Worm (Caenorhabditis elegans) whole organism, mixed stage, embryonic: ENCODE results near the gene tmed-4.
A peak's percentile ranks its signal among the peaks of the same experiment; 100 is the strongest.

Experiments used
- M03D4.4 ChIP-seq: sonication (generic microtip); optimal IDR thresholded peaks from 2 replicates; lab custom pipeline; 2017; ENCODE audit warnings: mild to moderate bottlenecking, missing genetic modification characterization, missing compliant biosample characterization
- bed-3 ChIP-seq: fragments of 200-800 bp; sonication (Bioruptor generic); optimal IDR thresholded peaks from 3 replicates; lab custom pipeline; 2018; ENCODE audit warnings: mild to moderate bottlenecking, missing genetic modification characterization, moderate library complexity, missing compliant biosample characterization
- blmp-1 ChIP-seq: fragments of 150-350 bp; optimal IDR thresholded peaks from 2 replicates; lab custom pipeline; 2014; ENCODE audit warnings: missing biosample characterization, missing genetic modification characterization
- ceh-39 ChIP-seq: fragments of 150-350 bp; optimal IDR thresholded peaks from 2 replicates; lab custom pipeline; 2014; ENCODE audit warnings: missing biosample characterization, missing genetic modification characterization
- ceh-43 ChIP-seq: fragments of 200-800 bp; sonication (Bioruptor generic); optimal IDR thresholded peaks from 2 replicates; lab custom pipeline; 2018; ENCODE audit warnings: mild to moderate bottlenecking, missing genetic modification characterization, moderate library complexity, missing compliant biosample characterization
- ceh-83 ChIP-seq: fragments of 200-800 bp; sonication (Bioruptor generic); optimal IDR thresholded peaks from 2 replicates; lab custom pipeline; 2018; ENCODE audit warnings: mild to moderate bottlenecking, missing genetic modification characterization, missing compliant biosample characterization
- ces-1 ChIP-seq: fragments of 150-350 bp; optimal IDR thresholded peaks from 2 replicates; lab custom pipeline; 2014; ENCODE audit warnings: missing biosample characterization, missing genetic modification reagents, missing genetic modification characterization
- cnd-1 ChIP-seq: fragments of 200-800 bp; sonication (Bioruptor generic); optimal IDR thresholded peaks from 2 replicates; lab custom pipeline; 2018; ENCODE audit warnings: mild to moderate bottlenecking, missing genetic modification characterization, missing compliant biosample characterization
- drap-1 ChIP-seq: fragments of 200-800 bp; sonication (Bioruptor generic); optimal IDR thresholded peaks from 3 replicates; lab custom pipeline; 2018; ENCODE audit warnings: mild to moderate bottlenecking, missing genetic modification characterization, missing compliant biosample characterization
- elt-1 ChIP-seq: sonication (generic microtip); optimal IDR thresholded peaks from 2 replicates; lab custom pipeline; 2017; ENCODE audit warnings: missing genetic modification characterization, mild to moderate bottlenecking, missing compliant biosample characterization, antibody characterized with exemption, moderate library complexity, borderline replicate concordance; ENCODE audit not compliant: insufficient read depth
- elt-3 ChIP-seq: fragments of 150-350 bp; optimal IDR thresholded peaks from 2 replicates; lab custom pipeline; 2014; ENCODE audit warnings: missing biosample characterization, missing genetic modification characterization
- flh-1 ChIP-seq: fragments of 200-800 bp; sonication (Bioruptor generic); optimal IDR thresholded peaks from 2 replicates; lab custom pipeline; 2018; ENCODE audit warnings: mild to moderate bottlenecking, missing genetic modification characterization, moderate library complexity, missing compliant biosample characterization
- ham-2 ChIP-seq: fragments of 200-800 bp; sonication (Bioruptor generic); optimal IDR thresholded peaks from 2 replicates; lab custom pipeline; 2018; ENCODE audit warnings: mild to moderate bottlenecking, missing genetic modification characterization, missing compliant biosample characterization
- hlh-1 ChIP-seq: fragments of 150-350 bp; optimal IDR thresholded peaks from 2 replicates; lab custom pipeline; 2014; ENCODE audit warnings: missing biosample characterization, missing genetic modification reagents, missing genetic modification characterization
- lin-13 ChIP-seq: fragments of 150-350 bp; optimal IDR thresholded peaks from 2 replicates; lab custom pipeline; 2014; ENCODE audit warnings: missing biosample characterization, missing genetic modification characterization
- lin-32 ChIP-seq: fragments of 200-800 bp; sonication (Bioruptor generic); optimal IDR thresholded peaks from 2 replicates; lab custom pipeline; 2018; ENCODE audit warnings: mild to moderate bottlenecking, missing genetic modification characterization, missing compliant biosample characterization
- lsy-2 ChIP-seq: fragments of 150-350 bp; optimal IDR thresholded peaks from 2 replicates; lab custom pipeline; 2014; ENCODE audit warnings: missing biosample characterization, missing genetic modification characterization
- mab-5 ChIP-seq: fragments of 150-350 bp; optimal IDR thresholded peaks from 2 replicates; lab custom pipeline; 2014; ENCODE audit warnings: missing biosample characterization, missing genetic modification characterization
- mep-1 ChIP-seq: fragments of 150-350 bp; optimal IDR thresholded peaks from 2 replicates; lab custom pipeline; 2017; ENCODE audit warnings: missing biosample characterization, missing genetic modification reagents, missing genetic modification characterization, inconsistent platforms
- mls-2 ChIP-seq: sonication (generic microtip); optimal IDR thresholded peaks from 2 replicates; lab custom pipeline; 2016; ENCODE audit warnings: mild to moderate bottlenecking, missing genetic modification characterization, moderate library complexity, missing compliant biosample characterization
- nhr-12 ChIP-seq: fragments of 150-350 bp; optimal IDR thresholded peaks from 2 replicates; lab custom pipeline; 2014; ENCODE audit warnings: missing biosample characterization, missing genetic modification characterization
- nhr-2 ChIP-seq: fragments of 150-350 bp; optimal IDR thresholded peaks from 2 replicates; lab custom pipeline; 2014; ENCODE audit warnings: missing biosample characterization, missing genetic modification characterization
- nhr-237 ChIP-seq: fragments of 150-350 bp; optimal IDR thresholded peaks from 2 replicates; lab custom pipeline; 2014; ENCODE audit warnings: missing biosample characterization, missing genetic modification characterization
- nhr-28 ChIP-seq: fragments of 150-350 bp; optimal IDR thresholded peaks from 2 replicates; lab custom pipeline; 2014; ENCODE audit warnings: missing biosample characterization, missing genetic modification characterization
- nhr-76 ChIP-seq: sonication (generic microtip); optimal IDR thresholded peaks from 2 replicates; lab custom pipeline; 2017; ENCODE audit warnings: missing biosample characterization, missing genetic modification characterization
- pha-4 ChIP-seq: fragments of 150-350 bp; optimal IDR thresholded peaks from 2 replicates; lab custom pipeline; 2018; ENCODE audit warnings: missing biosample characterization, missing genetic modification reagents, missing genetic modification characterization
- sem-2 ChIP-seq: fragments of 200-800 bp; sonication (Bioruptor generic); optimal IDR thresholded peaks from 2 replicates; lab custom pipeline; 2018; ENCODE audit warnings: mild to moderate bottlenecking, missing genetic modification characterization, missing compliant biosample characterization
- snpc-4 ChIP-seq: fragments of 150-350 bp; optimal IDR thresholded peaks from 2 replicates; lab custom pipeline; 2014; ENCODE audit warnings: missing biosample characterization, missing genetic modification characterization
- sptf-1 ChIP-seq: sonication (generic microtip); optimal IDR thresholded peaks from 2 replicates; lab custom pipeline; 2017; ENCODE audit warnings: mild to moderate bottlenecking, missing genetic modification characterization, moderate library complexity, missing compliant biosample characterization
- tbx-8 ChIP-seq: fragments of 200-800 bp; sonication (Bioruptor generic); optimal IDR thresholded peaks from 2 replicates; lab custom pipeline; 2018; ENCODE audit warnings: mild to moderate bottlenecking, missing genetic modification characterization, moderate library complexity, missing compliant biosample characterization
- unc-120 ChIP-seq: sonication (generic microtip); optimal IDR thresholded peaks from 2 replicates; lab custom pipeline; 2017; ENCODE audit warnings: missing genetic modification characterization, missing compliant biosample characterization; ENCODE audit not compliant: poor library complexity, severe bottlenecking
- unc-39 ChIP-seq: fragments of 150-350 bp; optimal IDR thresholded peaks from 2 replicates; lab custom pipeline; 2014; ENCODE audit warnings: missing biosample characterization, missing genetic modification characterization
- unc-62 ChIP-seq: fragments of 150-350 bp; optimal IDR thresholded peaks from 2 replicates; lab custom pipeline; 2014; ENCODE audit warnings: missing biosample characterization, missing genetic modification reagents, missing genetic modification characterization
- zip-8 ChIP-seq: fragments of 150-350 bp; optimal IDR thresholded peaks from 2 replicates; lab custom pipeline; 2014; ENCODE audit warnings: missing biosample characterization, missing genetic modification characterization
- ztf-11 ChIP-seq: fragments of 150-350 bp; optimal IDR thresholded peaks from 2 replicates; lab custom pipeline; 2014; ENCODE audit warnings: missing biosample characterization, missing genetic modification characterization

Gene tmed-4

ce11 chrV:19899167-19899566 is 49.7 kb downstream of the tmed-4 start, which contains the start of gene Y116F11B.14:
Gene Y116F11B.14 (plus strand): TSS chrV:19899467.
- TF ChIP-seq tbx-8 (no peak), sptf-1 (tag; lab: Kevin White, UChicago) (no peak)

ce11 chrV:19897982-19898381 is 50.9 kb downstream of the tmed-4 start:
- TF ChIP-seq lin-13 (tag; lab: Kevin White, UChicago) = no peak
- TF ChIP-seq elt-1 (tag; lab: Kevin White, UChicago) = no peak
- TF ChIP-seq hlh-1 = no peak
- TF ChIP-seq mab-5 = no peak
- no peak for TF ChIP-seq sem-2 (GFP tag; lab: Kevin White, UChicago)
- no peak for TF ChIP-seq lin-32 (GFP tag; lab: Kevin White, UChicago)
- no peak for TF ChIP-seq nhr-2
- TF ChIP-seq sptf-1 (tag; lab: Kevin White, UChicago) = no peak
- TF ChIP-seq M03D4.4 (tag; lab: Kevin White, UChicago) = no peak
- no peak for TF ChIP-seq elt-3 (tag; lab: Kevin White, UChicago)
- no peak for TF ChIP-seq unc-120 (tag; lab: Kevin White, UChicago)
- no peak for TF ChIP-seq bed-3 (GFP tag; lab: Kevin White, UChicago)

- TF ChIP-seq unc-120 (tag; lab: Kevin White, UChicago) (peak; percentile 83), nhr-12 (no peak), unc-62 (GFP tag; lab: Kevin White, UChicago) (peak; percentile 77), M03D4.4 (tag; lab: Kevin White, UChicago) (no peak), tbx-8 (no peak), elt-1 (tag; lab: Kevin White, UChicago) (no peak), nhr-2 (no peak), hlh-1 (peak; percentile 100), cnd-1 (tag; lab: Kevin White, UChicago) (no peak), zip-8 (no peak), mab-5 (peak; percentile 43), ceh-83 (no peak), lin-13 (tag; lab: Kevin White, UChicago) (no peak), sptf-1 (tag; lab: Kevin White, UChicago) (no peak), snpc-4 (tag; lab: Kevin White, UChicago) (no peak), nhr-237 (no peak), ceh-39 (tag; lab: Kevin White, UChicago) (no peak), ceh-43 (no peak), unc-39 (tag; lab: Kevin White, UChicago) (no peak), pha-4 (tag; lab: Kevin White, UChicago) (no peak), blmp-1 (tag; lab: Kevin White, UChicago) (no peak), drap-1 (GFP tag; lab: Kevin White, UChicago) (no peak), flh-1 (GFP tag; lab: Kevin White, UChicago) (no peak), nhr-76 (no peak), nhr-28 (tag; lab: Kevin White, UChicago) (no peak), mep-1 (tag; lab: Kevin White, UChicago) (peak; percentile 50), bed-3 (GFP tag; lab: Kevin White, UChicago) (no peak), elt-3 (tag; lab: Kevin White, UChicago) (no peak), ztf-11 (tag; lab: Kevin White, UChicago) (no peak), mls-2 (tag; lab: Kevin White, UChicago) (no peak), ham-2 (GFP tag; lab: Kevin White, UChicago) (no peak), lin-32 (GFP tag; lab: Kevin White, UChicago) (no peak), ces-1 (GFP tag; lab: Kevin White, UChicago) (peak; percentile 64), lsy-2 (tag; lab: Kevin White, UChicago) (peak; percentile 25), sem-2 (GFP tag; lab: Kevin White, UChicago) (no peak)
These were observed 51.3 kb downstream of the tmed-4 start for ce11 chrV:19897557-19897956.
